ENCODE assay signal across 1 fruit fly cellular context in the genomic region with DNA sequence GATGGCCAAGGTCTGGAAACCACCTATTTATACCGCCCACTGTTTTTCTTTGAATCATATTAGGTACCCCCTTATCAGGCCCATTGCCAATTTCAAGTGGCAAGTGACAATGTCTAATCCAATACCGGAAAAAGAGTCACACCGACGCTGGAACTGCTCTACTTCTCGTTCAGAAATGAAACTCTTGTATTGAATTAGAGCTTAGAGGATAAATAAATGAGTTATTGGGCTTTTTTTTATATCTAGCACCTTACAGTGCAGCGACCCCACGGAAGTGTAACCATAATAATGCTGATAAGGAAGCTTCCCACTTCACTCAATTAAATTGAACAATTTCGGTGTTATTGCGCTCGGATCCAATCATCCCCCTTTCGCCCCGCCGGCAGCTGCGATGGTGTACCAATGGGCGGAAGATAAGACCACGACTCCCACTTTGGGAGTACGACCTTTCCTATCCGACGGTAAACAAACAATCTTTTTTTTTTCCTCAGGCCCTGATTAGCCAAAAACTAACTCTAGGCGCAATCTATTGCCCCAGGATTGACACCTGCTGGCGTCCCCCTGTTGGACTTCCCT.
TF ChIP-seq lines count a peak whose summit lies in the region.

Gene CG15043, minus strand, starts transcription at position 4 of the 576 bp plus-strand sequence.

TF ChIP-seq in whole organism, embryonic, 481 proteins besides CTCF, POLR2A, EP300 and RAD21 (continued from another document and continues in another):
- no peak for TF ChIP-seq CG14860 (GFP tag; IDR thresholded peaks at IDR 0.05; lab: Robert Waterston, UW; ENCODE audit: partially characterized antibody)
- TF ChIP-seq Hr51 (GFP tag; optimal IDR thresholded peaks at IDR 0.05; lab: Kevin White, UChicago) = no peak
- peak; percentile 24 for TF ChIP-seq gro (GFP tag; optimal IDR thresholded peaks at IDR 0.05; lab: Kevin White, UChicago)
- TF ChIP-seq klu (GFP tag; IDR thresholded peaks at IDR 0.05; lab: Robert Waterston, UW) = 0 out of 2 replicates have a peak, but pooled peaks have one; percentile 14
- TF ChIP-seq Deaf1 (tag; optimal IDR thresholded peaks at IDR 0.05; lab: Kevin White, UChicago) = no peak
- TF ChIP-seq Oli (tag; optimal IDR thresholded peaks at IDR 0.05; lab: Kevin White, UChicago) = no peak
- no peak for TF ChIP-seq CG17912 (GFP tag; optimal IDR thresholded peaks at IDR 0.05; lab: Kevin White, UChicago)
- TF ChIP-seq Chrac-16 (GFP tag; optimal IDR thresholded peaks at IDR 0.05; lab: Kevin White, UChicago) = no peak
- peak; percentile 48; the same call in 2 of the 3 replicates for TF ChIP-seq Aef1 (GFP tag; IDR thresholded peaks at IDR 0.05; lab: Robert Waterston, UW)
- TF ChIP-seq CG18476 (GFP tag; optimal IDR thresholded peaks at IDR 0.05; lab: Kevin White, UChicago) = peak; percentile 13
- TF ChIP-seq HLH3B (GFP tag; IDR thresholded peaks at IDR 0.05; lab: Robert Waterston, UW) = 0 out of 2 replicates have a peak, but pooled peaks have one; percentile 32
- TF ChIP-seq ken (GFP tag; IDR thresholded peaks at IDR 0.05; lab: Robert Waterston, UW) = no peak
- TF ChIP-seq CG1233 (GFP tag; optimal IDR thresholded peaks at IDR 0.05; lab: Kevin White, UChicago) = no peak
- peak; percentile 53 for TF ChIP-seq gsb (GFP tag; IDR thresholded peaks at IDR 0.05; lab: Robert Waterston, UW)
- peak; percentile 71 for TF ChIP-seq slbo (GFP tag; IDR thresholded peaks at IDR 0.05; lab: Robert Waterston, UW)
- TF ChIP-seq Doc2 (GFP tag; IDR thresholded peaks at IDR 0.05; lab: Robert Waterston, UW) = no peak
- TF ChIP-seq grau (tag; optimal IDR thresholded peaks at IDR 0.05; lab: Kevin White, UChicago) = peak; percentile 23
- TF ChIP-seq HLH54F (GFP tag; optimal IDR thresholded peaks at IDR 0.05; lab: Kevin White, UChicago) = peak; percentile 39
- no peak for TF ChIP-seq Elba2 (GFP tag; optimal IDR thresholded peaks at IDR 0.05; lab: Kevin White, UChicago)
- no peak for TF ChIP-seq CG7839 (tag; optimal IDR thresholded peaks at IDR 0.05; lab: Kevin White, UChicago)
- no peak for TF ChIP-seq tx (GFP tag; optimal IDR thresholded peaks at IDR 0.05; lab: Kevin White, UChicago)
- peak; percentile 67 for TF ChIP-seq Dip3 (GFP tag; optimal IDR thresholded peaks at IDR 0.05; lab: Kevin White, UChicago)
- TF ChIP-seq bcd (GFP tag; optimal IDR thresholded peaks at IDR 0.05; lab: Kevin White, UChicago) = peak; percentile 44
- no peak for TF ChIP-seq dm (GFP tag; optimal IDR thresholded peaks at IDR 0.05; lab: Kevin White, UChicago)
- peak; percentile 73 for TF ChIP-seq CG2120 (GFP tag; optimal IDR thresholded peaks at IDR 0.05; lab: Kevin White, UChicago)
- TF ChIP-seq dpn (GFP tag; optimal IDR thresholded peaks at IDR 0.05; lab: Kevin White, UChicago) = peak in 1 of 2 experiments; percentile 35
- no peak for TF ChIP-seq CG3163 (GFP tag; optimal IDR thresholded peaks at IDR 0.05; lab: Kevin White, UChicago)
- TF ChIP-seq CG10209 (GFP tag; optimal IDR thresholded peaks at IDR 0.05; lab: Kevin White, UChicago) = peak; percentile 23
- TF ChIP-seq z (GFP tag; IDR thresholded peaks at IDR 0.05; lab: Robert Waterston, UW) = no peak
- peak; percentile 81 for TF ChIP-seq Rfx (GFP tag; IDR thresholded peaks at IDR 0.05; lab: Robert Waterston, UW)
- TF ChIP-seq CG11695 (GFP tag; IDR thresholded peaks at IDR 0.05; lab: Robert Waterston, UW) = peak; percentile 61; the same call in 1 of the 3 replicates
- no peak for TF ChIP-seq CG4707 (GFP tag; optimal IDR thresholded peaks at IDR 0.05; lab: Kevin White, UChicago)
- peak; percentile 48 for TF ChIP-seq CG11504 (tag; optimal IDR thresholded peaks at IDR 0.05; lab: Kevin White, UChicago)
- TF ChIP-seq Ptx1 (GFP tag; IDR thresholded peaks at IDR 0.05; lab: Robert Waterston, UW) = peak; percentile 72
- peak; percentile 67 for TF ChIP-seq CG32532 (GFP tag; IDR thresholded peaks at IDR 0.05; lab: Robert Waterston, UW)
- TF ChIP-seq MESR4 (GFP tag; optimal IDR thresholded peaks at IDR 0.05; lab: Kevin White, UChicago) = no peak
- TF ChIP-seq CrebB (tag; optimal IDR thresholded peaks at IDR 0.05; lab: Kevin White, UChicago) = no peak
- TF ChIP-seq al (GFP tag; IDR thresholded peaks at IDR 0.05; lab: Robert Waterston, UW) = peak; percentile 41; the same call in 1 of the 2 replicates
- peak; percentile 29 for TF ChIP-seq Myb (GFP tag; optimal IDR thresholded peaks at IDR 0.05; lab: Kevin White, UChicago)
- TF ChIP-seq sens (GFP tag; lab: Kevin White, UChicago) = peak; percentile 58
- peak; percentile 54 for TF ChIP-seq D19B (GFP tag; optimal IDR thresholded peaks at IDR 0.05; lab: Kevin White, UChicago)
- no peak for TF ChIP-seq ham (GFP tag; IDR thresholded peaks at IDR 0.05; lab: Robert Waterston, UW)
- TF ChIP-seq luna (GFP tag; optimal IDR thresholded peaks at IDR 0.05; lab: Kevin White, UChicago) = no peak
- TF ChIP-seq exex (tag; optimal IDR thresholded peaks at IDR 0.05; lab: Kevin White, UChicago) = peak; percentile 81
- TF ChIP-seq CG14965 (GFP tag; optimal IDR thresholded peaks at IDR 0.05; lab: Kevin White, UChicago; ENCODE audit: borderline replicate concordance) = no peak
- no peak for TF ChIP-seq CG18011 (GFP tag; optimal IDR thresholded peaks at IDR 0.05; lab: Kevin White, UChicago)
- no peak for TF ChIP-seq CG30431 (GFP tag; optimal IDR thresholded peaks at IDR 0.05; lab: Kevin White, UChicago)
- TF ChIP-seq tio (GFP tag; optimal IDR thresholded peaks at IDR 0.05; lab: Kevin White, UChicago) = no peak
- TF ChIP-seq zfh1 (GFP tag; IDR thresholded peaks at IDR 0.05; lab: Robert Waterston, UW) = peak; percentile 49; the same call in 2 of the 3 replicates
- no peak for TF ChIP-seq Usf (GFP tag; optimal IDR thresholded peaks at IDR 0.05; lab: Kevin White, UChicago)
- peak; percentile 63 for TF ChIP-seq Ets65A (GFP tag; lab: Kevin White, UChicago)
- peak; percentile 14 for TF ChIP-seq grn (GFP tag; optimal IDR thresholded peaks at IDR 0.05; lab: Kevin White, UChicago)
- TF ChIP-seq MTF-1 (GFP tag; optimal IDR thresholded peaks at IDR 0.05; lab: Kevin White, UChicago; ENCODE audit: borderline replicate concordance) = no peak
- TF ChIP-seq lmd (GFP tag; IDR thresholded peaks at IDR 0.05; lab: Robert Waterston, UW) = peak; percentile 42; the same call in 1 of the 2 replicates
- 0 out of 2 replicates have a peak, but pooled peaks have one; percentile 27 for TF ChIP-seq ap (GFP tag; IDR thresholded peaks at IDR 0.05; lab: Robert Waterston, UW)
- TF ChIP-seq PHDP (tag; optimal IDR thresholded peaks at IDR 0.05; lab: Kevin White, UChicago) = no peak
- TF ChIP-seq CG6854 (GFP tag; optimal IDR thresholded peaks at IDR 0.05; lab: Kevin White, UChicago) = peak; percentile 26
- peak; percentile 80 for TF ChIP-seq CG18599 (GFP tag; optimal IDR thresholded peaks at IDR 0.05; lab: Kevin White, UChicago)
- TF ChIP-seq GATAe (GFP tag; conservative IDR thresholded peaks at IDR 0.05; lab: Robert Waterston, UW) = peak; percentile 81
- no peak for TF ChIP-seq btn (GFP tag; optimal IDR thresholded peaks at IDR 0.05; lab: Kevin White, UChicago)
- TF ChIP-seq fd96Cb (tag; optimal IDR thresholded peaks at IDR 0.05; lab: Kevin White, UChicago) = peak; percentile 7
- TF ChIP-seq fu2 (GFP tag; optimal IDR thresholded peaks at IDR 0.05; lab: Kevin White, UChicago) = peak; percentile 9
- peak; percentile 72 for TF ChIP-seq ranshi (GFP tag; IDR thresholded peaks at IDR 0.05; lab: Robert Waterston, UW)
- TF ChIP-seq CG34376 (GFP tag; optimal IDR thresholded peaks at IDR 0.05; lab: Kevin White, UChicago) = no peak
- peak; percentile 50 for TF ChIP-seq HHEX (GFP tag; optimal IDR thresholded peaks at IDR 0.05; lab: Kevin White, UChicago)
- TF ChIP-seq NfI (GFP tag; optimal IDR thresholded peaks at IDR 0.05; lab: Kevin White, UChicago) = no peak
- peak; percentile 49; the same call in 1 of the 2 replicates for TF ChIP-seq E2f1 (GFP tag; IDR thresholded peaks at IDR 0.05; lab: Robert Waterston, UW)
- TF ChIP-seq Ssrp (tag; optimal IDR thresholded peaks at IDR 0.05; lab: Kevin White, UChicago) = no peak
- no peak for TF ChIP-seq jigr1 (GFP tag; IDR thresholded peaks at IDR 0.05; lab: Robert Waterston, UW)
- peak; percentile 76 for TF ChIP-seq Hey (tag; optimal IDR thresholded peaks at IDR 0.05; lab: Kevin White, UChicago)
- TF ChIP-seq Nf-YA (GFP tag; IDR thresholded peaks at IDR 0.05; lab: Robert Waterston, UW) = no peak
- no peak for TF ChIP-seq CG5245 (GFP tag; optimal IDR thresholded peaks at IDR 0.05; lab: Kevin White, UChicago)
- peak; percentile 60; the same call in 1 of the 2 replicates for TF ChIP-seq CG9215 (GFP tag; IDR thresholded peaks at IDR 0.05; lab: Robert Waterston, UW)
- TF ChIP-seq tna (GFP tag; IDR thresholded peaks at IDR 0.05; lab: Robert Waterston, UW; ENCODE audit: partially characterized antibody) = no peak
- TF ChIP-seq tgo (GFP tag; IDR thresholded peaks at IDR 0.05; lab: Robert Waterston, UW) = peak; percentile 29; the same call in 1 of the 3 replicates
- TF ChIP-seq shn (GFP tag; optimal IDR thresholded peaks at IDR 0.05; lab: Kevin White, UChicago) = no peak
- TF ChIP-seq lab (GFP tag; optimal IDR thresholded peaks at IDR 0.05; lab: Kevin White, UChicago) = peak; percentile 64
- peak; percentile 73; the same call in 2 of the 3 replicates for TF ChIP-seq CG11456 (GFP tag; IDR thresholded peaks at IDR 0.05; lab: Robert Waterston, UW)
- TF ChIP-seq Antp (GFP tag; optimal IDR thresholded peaks at IDR 0.05; lab: Kevin White, UChicago) = peak; percentile 50
- TF ChIP-seq cwo (GFP tag; optimal IDR thresholded peaks at IDR 0.05; lab: Kevin White, UChicago) = peak; percentile 44
- no peak for TF ChIP-seq YL-1 (GFP tag; optimal IDR thresholded peaks at IDR 0.05; lab: Kevin White, UChicago)
- TF ChIP-seq hb (GFP tag; IDR thresholded peaks at IDR 0.05; lab: Robert Waterston, UW; ENCODE audit: partially characterized antibody) = no peak
- TF ChIP-seq Dp (GFP tag; optimal IDR thresholded peaks at IDR 0.05; lab: Kevin White, UChicago) = no peak
- no peak for TF ChIP-seq zen2 (GFP tag; IDR thresholded peaks at IDR 0.05; lab: Robert Waterston, UW; ENCODE audit: partially characterized antibody)
- no peak for TF ChIP-seq Oaz (GFP tag; IDR thresholded peaks at IDR 0.05; lab: Robert Waterston, UW)
- no peak for TF ChIP-seq tll (GFP tag; optimal IDR thresholded peaks at IDR 0.05; lab: Kevin White, UChicago)
- TF ChIP-seq sob (GFP tag; IDR thresholded peaks at IDR 0.05; lab: Robert Waterston, UW) = no peak
- peak; percentile 24 for TF ChIP-seq lbe (GFP tag; optimal IDR thresholded peaks at IDR 0.05; lab: Kevin White, UChicago)
- TF ChIP-seq MBD-R2 (GFP tag; IDR thresholded peaks at IDR 0.05; lab: Robert Waterston, UW) = peak; percentile 54; the same call in 1 of the 2 replicates
- peak; percentile 55 for TF ChIP-seq zfh2 (GFP tag; optimal IDR thresholded peaks at IDR 0.05; lab: Kevin White, UChicago)
- TF ChIP-seq NFAT (GFP tag; IDR thresholded peaks at IDR 0.05; lab: Robert Waterston, UW) = peak; percentile 36; the same call in 1 of the 2 replicates
- peak; percentile 37 for TF ChIP-seq CG15514 (GFP tag; optimal IDR thresholded peaks at IDR 0.05; lab: Kevin White, UChicago)
- no peak for TF ChIP-seq Rx (GFP tag; IDR thresholded peaks at IDR 0.05; lab: Robert Waterston, UW)
- peak; percentile 41 for TF ChIP-seq Fer1 (GFP tag; optimal IDR thresholded peaks at IDR 0.05; lab: Kevin White, UChicago)
- peak; percentile 32 for TF ChIP-seq ind (GFP tag; optimal IDR thresholded peaks at IDR 0.05; lab: Kevin White, UChicago)
- peak; percentile 19 for TF ChIP-seq Hsf (GFP tag; optimal IDR thresholded peaks at IDR 0.05; lab: Kevin White, UChicago)
- TF ChIP-seq BEAF-32 (GFP tag; optimal IDR thresholded peaks at IDR 0.05; lab: Kevin White, UChicago) = no peak
- TF ChIP-seq ssp (GFP tag; IDR thresholded peaks at IDR 0.05; lab: Robert Waterston, UW) = no peak
- no peak for TF ChIP-seq CG11696 (GFP tag; IDR thresholded peaks at IDR 0.05; lab: Robert Waterston, UW)
- TF ChIP-seq CG13424 (tag; optimal IDR thresholded peaks at IDR 0.05; lab: Kevin White, UChicago) = no peak
- 0 out of 2 replicates have a peak, but pooled peaks have one; percentile 34 for TF ChIP-seq ttk (GFP tag; IDR thresholded peaks at IDR 0.05; lab: Robert Waterston, UW)
- 0 out of 2 replicates have a peak, but pooled peaks have one; percentile 12 for TF ChIP-seq sisA (GFP tag; IDR thresholded peaks at IDR 0.05; lab: Robert Waterston, UW)
- TF ChIP-seq CG30020 (tag; optimal IDR thresholded peaks at IDR 0.05; lab: Kevin White, UChicago) = no peak
- 0 out of 3 replicates have a peak, but pooled peaks have one; percentile 33 for TF ChIP-seq Mrtf (GFP tag; IDR thresholded peaks at IDR 0.05; lab: Robert Waterston, UW)
- TF ChIP-seq Dad (GFP tag; optimal IDR thresholded peaks at IDR 0.05; lab: Kevin White, UChicago) = no peak
- TF ChIP-seq CG6175 (GFP tag; IDR thresholded peaks at IDR 0.05; lab: Robert Waterston, UW) = 0 out of 3 replicates have a peak, but pooled peaks have one; percentile 49
- no peak for TF ChIP-seq Hand (GFP tag; optimal IDR thresholded peaks at IDR 0.05; lab: Kevin White, UChicago)
- TF ChIP-seq CG14441 (GFP tag; IDR thresholded peaks at IDR 0.05; lab: Robert Waterston, UW) = peak; percentile 62
- peak; percentile 27; the same call in 1 of the 2 replicates for TF ChIP-seq onecut (GFP tag; IDR thresholded peaks at IDR 0.05; lab: Robert Waterston, UW)
- no peak for TF ChIP-seq CG30403 (GFP tag; optimal IDR thresholded peaks at IDR 0.05; lab: Kevin White, UChicago)
- TF ChIP-seq caup (GFP tag; optimal IDR thresholded peaks at IDR 0.05; lab: Kevin White, UChicago; ENCODE audit: severe bottlenecking) = peak; percentile 52
- TF ChIP-seq rib (GFP tag; IDR thresholded peaks at IDR 0.05; lab: Robert Waterston, UW) = peak; percentile 23; the same call in 1 of the 2 replicates
- peak; percentile 6; the same call in 1 of the 2 replicates for TF ChIP-seq Ravus (GFP tag; IDR thresholded peaks at IDR 0.05; lab: Robert Waterston, UW)
- no peak for TF ChIP-seq odd (GFP tag; optimal IDR thresholded peaks at IDR 0.05; lab: Kevin White, UChicago)
- peak; percentile 52; the same call in 1 of the 2 replicates for TF ChIP-seq CG3847 (GFP tag; IDR thresholded peaks at IDR 0.05; lab: Robert Waterston, UW)
- TF ChIP-seq CG6689 (GFP tag; IDR thresholded peaks at IDR 0.05; lab: Robert Waterston, UW) = peak; percentile 28; the same call in 1 of the 2 replicates
- TF ChIP-seq CG13894 (tag; optimal IDR thresholded peaks at IDR 0.05; lab: Kevin White, UChicago) = peak; percentile 2
- TF ChIP-seq row (GFP tag; IDR thresholded peaks at IDR 0.05; lab: Robert Waterston, UW) = peak; percentile 70
- peak; percentile 20 for TF ChIP-seq CG10274 (GFP tag; optimal IDR thresholded peaks at IDR 0.05; lab: Kevin White, UChicago)
- peak; percentile 14 for TF ChIP-seq CG12155 (GFP tag; optimal IDR thresholded peaks at IDR 0.05; lab: Kevin White, UChicago)
- no peak for TF ChIP-seq pan (optimal IDR thresholded peaks at IDR 0.05; lab: Kevin White, UChicago)
- TF ChIP-seq pan (GFP tag; optimal IDR thresholded peaks at IDR 0.05 in 1 of 2, IDR thresholded peaks at IDR 0.05 in 1 of 2) = peak in 1 of 2 experiments; percentile 60
